Worm (Caenorhabditis elegans) whole organism, L2 larva: ENCODE results near the gene srt-29.
A peak's percentile ranks its signal among the peaks of the same experiment; 100 is the strongest.

Experiments used
- C34F6.9 ChIP-seq: fragments of 150-350 bp; optimal IDR thresholded peaks from 2 replicates; lab custom pipeline; 2014; ENCODE audit warnings: missing biosample characterization, missing genetic modification characterization
- F13H6.1 ChIP-seq: sonication (generic microtip); optimal IDR thresholded peaks from 2 replicates; lab custom pipeline; 2016; ENCODE audit warnings: missing genetic modification characterization, missing compliant biosample characterization
- R02D3.7 ChIP-seq: fragments of 150-350 bp; optimal IDR thresholded peaks from 2 replicates; lab custom pipeline; 2014; ENCODE audit warnings: missing biosample characterization, missing genetic modification characterization
- Y55F3AM.14 ChIP-seq: fragments of 200-800 bp; sonication (Bioruptor generic); optimal IDR thresholded peaks from 2 replicates; lab custom pipeline; 2018; ENCODE audit warnings: mild to moderate bottlenecking, missing genetic modification characterization, missing compliant biosample characterization
- alr-1 ChIP-seq: fragments of 150-350 bp; optimal IDR thresholded peaks from 2 replicates; lab custom pipeline; 2014; ENCODE audit warnings: missing biosample characterization, missing genetic modification characterization
- aly-2 ChIP-seq: fragments of 150-350 bp; optimal IDR thresholded peaks from 2 replicates; lab custom pipeline; 2014; ENCODE audit warnings: missing biosample characterization, missing genetic modification characterization
- blmp-1 ChIP-seq: sonication (generic microtip); optimal IDR thresholded peaks from 2 replicates; lab custom pipeline; 2017; ENCODE audit warnings: missing genetic modification characterization, mild to moderate bottlenecking, missing compliant biosample characterization, antibody characterized with exemption, moderate library complexity; ENCODE audit not compliant: insufficient read depth
- ceh-82 ChIP-seq: fragments of 150-350 bp; optimal IDR thresholded peaks from 2 replicates; lab custom pipeline; 2014; ENCODE audit warnings: missing biosample characterization, missing genetic modification characterization
- crh-2 ChIP-seq: sonication (generic microtip); optimal IDR thresholded peaks from 2 replicates; lab custom pipeline; 2017; ENCODE audit warnings: missing biosample characterization, missing genetic modification characterization
- dmd-4 ChIP-seq: sonication (generic microtip); optimal IDR thresholded peaks from 2 replicates; lab custom pipeline; 2017; ENCODE audit warnings: missing biosample characterization, missing genetic modification characterization
- egl-27 ChIP-seq: sonication (generic microtip); optimal IDR thresholded peaks from 3 replicates; lab custom pipeline; 2017; ENCODE audit warnings: missing biosample characterization, missing genetic modification reagents, missing genetic modification characterization
- elt-3 ChIP-seq: sonication (generic microtip); optimal IDR thresholded peaks from 2 replicates; lab custom pipeline; 2017; ENCODE audit warnings: missing biosample characterization, missing genetic modification characterization
- fos-1 ChIP-seq: fragments of 150-350 bp; optimal IDR thresholded peaks from 2 replicates; lab custom pipeline; 2014; ENCODE audit warnings: missing biosample characterization, missing genetic modification characterization
- gmeb-1 ChIP-seq: fragments of 150-350 bp; optimal IDR thresholded peaks from 2 replicates; lab custom pipeline; 2014; ENCODE audit warnings: missing biosample characterization, missing genetic modification characterization
- lin-13 ChIP-seq: fragments of 150-350 bp; optimal IDR thresholded peaks from 2 replicates; lab custom pipeline; 2014; ENCODE audit warnings: missing biosample characterization, missing genetic modification reagents, missing genetic modification characterization
- lin-39 ChIP-seq: fragments of 150-350 bp; optimal IDR thresholded peaks from 2 replicates; lab custom pipeline; 2014; ENCODE audit warnings: missing biosample characterization, missing genetic modification reagents, missing genetic modification characterization
- lsy-2 ChIP-seq, 2 experiments: fragments of 150-350 bp in 1 of 2; sonication (generic microtip) in 1 of 2; optimal IDR thresholded peaks; 2 replicates each; lab custom pipeline; 2014 to 2017; ENCODE audit warnings: missing biosample characterization in 2 of 2, missing genetic modification characterization in 2 of 2
- mdl-1 ChIP-seq, 2 experiments: fragments of 150-350 bp in 1 of 2; sonication (generic microtip) in 1 of 2; optimal IDR thresholded peaks; 2 replicates each; lab custom pipeline; 2017; ENCODE audit warnings: missing biosample characterization in 2 of 2, missing genetic modification characterization in 2 of 2
- nhr-11 ChIP-seq: fragments of 150-350 bp; optimal IDR thresholded peaks from 2 replicates; lab custom pipeline; 2014; ENCODE audit warnings: missing biosample characterization, missing genetic modification characterization
- nhr-12 ChIP-seq: fragments of 150-350 bp; optimal IDR thresholded peaks from 2 replicates; lab custom pipeline; 2014; ENCODE audit warnings: missing biosample characterization, missing genetic modification characterization
- nhr-129 ChIP-seq: fragments of 150-350 bp; optimal IDR thresholded peaks from 2 replicates; lab custom pipeline; 2014; ENCODE audit warnings: missing biosample characterization, missing genetic modification characterization
- nhr-21 ChIP-seq: fragments of 150-350 bp; optimal IDR thresholded peaks from 2 replicates; lab custom pipeline; 2014; ENCODE audit warnings: missing biosample characterization, missing genetic modification characterization
- nhr-23 ChIP-seq: fragments of 150-350 bp; optimal IDR thresholded peaks from 2 replicates; lab custom pipeline; 2014; ENCODE audit warnings: missing biosample characterization, missing genetic modification reagents, missing genetic modification characterization
- nhr-237 ChIP-seq: fragments of 150-350 bp; optimal IDR thresholded peaks from 2 replicates; lab custom pipeline; 2014; ENCODE audit warnings: missing biosample characterization, missing genetic modification characterization
- nhr-25 ChIP-seq: fragments of 150-350 bp; sonication (generic microtip); optimal IDR thresholded peaks from 3 replicates; lab custom pipeline; 2014; ENCODE audit warnings: missing biosample characterization, missing genetic modification characterization
- sem-4 ChIP-seq: fragments of 150-350 bp; optimal IDR thresholded peaks from 2 replicates; lab custom pipeline; 2014; ENCODE audit warnings: missing biosample characterization, missing genetic modification reagents, missing genetic modification characterization
- skn-1 ChIP-seq: sonication (generic microtip); optimal IDR thresholded peaks from 2 replicates; lab custom pipeline; 2017; ENCODE audit warnings: missing biosample characterization, missing genetic modification characterization
- sma-3 ChIP-seq: sonication (generic microtip); optimal IDR thresholded peaks from 2 replicates; lab custom pipeline; 2016; ENCODE audit warnings: missing genetic modification reagents, missing genetic modification characterization, missing compliant biosample characterization
- sma-9 ChIP-seq, 2 experiments: fragments of 150-350 bp in 1 of 2; sonication (generic microtip) in 1 of 2; optimal IDR thresholded peaks; 2 replicates each; lab custom pipeline; 2014 to 2016; ENCODE audit warnings: missing genetic modification characterization in 2 of 2, mild to moderate bottlenecking in 1 of 2, missing biosample characterization in 1 of 2, missing compliant biosample characterization in 1 of 2, missing genetic modification reagents in 1 of 2, moderate library complexity in 1 of 2
- snpc-4 ChIP-seq: fragments of 150-350 bp; optimal IDR thresholded peaks from 2 replicates; lab custom pipeline; 2014; ENCODE audit warnings: missing biosample characterization, missing genetic modification characterization
- unc-39 ChIP-seq: fragments of 150-350 bp; optimal IDR thresholded peaks from 2 replicates; lab custom pipeline; 2014; ENCODE audit warnings: missing biosample characterization, missing genetic modification characterization
- unc-55 ChIP-seq: fragments of 150-350 bp; sonication (generic microtip); optimal IDR thresholded peaks from 3 replicates; lab custom pipeline; 2014; ENCODE audit warnings: missing biosample characterization, missing genetic modification reagents, missing genetic modification characterization
- unc-62 ChIP-seq: fragments of 150-350 bp; optimal IDR thresholded peaks from 2 replicates; lab custom pipeline; 2014; ENCODE audit warnings: missing biosample characterization, missing genetic modification reagents, missing genetic modification characterization
- ztf-4 ChIP-seq: fragments of 150-350 bp; optimal IDR thresholded peaks from 2 replicates; lab custom pipeline; 2014; ENCODE audit warnings: missing biosample characterization, missing genetic modification characterization

Gene srt-29

DNA sequence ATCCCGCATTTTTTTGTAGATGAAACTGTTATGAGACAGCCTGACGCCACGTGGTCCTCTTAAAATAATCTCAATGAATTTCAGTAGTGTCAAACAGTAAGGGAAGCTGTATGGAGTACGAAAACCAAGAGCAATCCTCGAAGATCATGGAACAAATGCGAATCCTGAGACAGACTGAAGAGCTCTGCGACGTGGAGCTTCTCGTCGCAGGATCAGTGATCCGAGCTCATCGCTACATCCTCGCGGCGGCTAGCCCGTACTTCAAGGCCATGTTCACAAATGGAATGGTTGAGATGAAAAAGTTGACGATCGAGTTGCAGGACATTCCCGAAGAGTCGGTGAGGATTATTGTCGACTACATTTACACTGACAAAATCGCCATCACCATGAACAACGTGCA lies 34.7 kb downstream of the srt-29 start:
- no peak for TF ChIP-seq elt-3 (tag; lab: Kevin White, UChicago)
- TF ChIP-seq nhr-23: no peak
- no peak for TF ChIP-seq blmp-1 (tag; lab: Kevin White, UChicago)
- no peak for TF ChIP-seq nhr-21 (tag; lab: Kevin White, UChicago)

DNA sequence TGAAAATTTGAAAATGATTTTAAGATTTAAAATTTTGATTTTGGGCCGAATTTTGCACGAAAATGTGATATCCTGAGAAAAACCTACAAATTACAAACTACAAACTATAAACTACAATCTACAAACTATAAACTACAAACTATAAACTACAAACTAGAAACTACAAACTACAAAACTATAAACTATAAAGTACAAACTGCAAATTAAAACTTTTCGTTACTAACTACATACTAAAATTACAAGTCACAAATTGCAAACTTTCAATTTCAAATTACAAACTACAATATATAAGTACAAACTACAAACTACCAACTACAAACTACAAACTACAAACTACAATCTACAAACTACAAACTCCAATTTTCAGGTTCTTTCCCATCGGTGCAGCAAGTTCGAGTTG lies 35.4 kb downstream of the srt-29 start:
- TF ChIP-seq lsy-2 (tag; optimal IDR thresholded peaks at IDR 0.05; lab: Kevin White, UChicago): no peak
- no peak for TF ChIP-seq unc-62 (GFP tag; lab: Kevin White, UChicago)
- no peak for TF ChIP-seq F13H6.1 (tag; lab: Kevin White, UChicago)
- no peak for TF ChIP-seq unc-39 (tag; lab: Kevin White, UChicago)
- TF ChIP-seq sem-4 (tag; lab: Kevin White, UChicago): no peak
- TF ChIP-seq alr-1 (tag; lab: Kevin White, UChicago): no peak
- TF ChIP-seq sma-3 (GFP tag; lab: Kevin White, UChicago): no peak
- no peak for TF ChIP-seq lin-13 (GFP tag; lab: Kevin White, UChicago)
- TF ChIP-seq skn-1 (tag; lab: Kevin White, UChicago): no peak
- TF ChIP-seq nhr-21 (tag; lab: Kevin White, UChicago): no peak
- no peak for TF ChIP-seq ceh-82 (tag; lab: Kevin White, UChicago)
- TF ChIP-seq mdl-1 (tag; optimal IDR thresholded peaks at IDR 0.05; lab: Kevin White, UChicago): no peak
- no peak for TF ChIP-seq dmd-4
- TF ChIP-seq nhr-237 (tag; lab: Kevin White, UChicago): no peak
- TF ChIP-seq sma-9 (GFP tag; optimal IDR thresholded peaks at IDR 0.05; lab: Kevin White, UChicago): no peak
- no peak for TF ChIP-seq sma-9 (tag; optimal IDR thresholded peaks at IDR 0.05; lab: Kevin White, UChicago)
- TF ChIP-seq, all 48 proteins: peak for 0

DNA sequence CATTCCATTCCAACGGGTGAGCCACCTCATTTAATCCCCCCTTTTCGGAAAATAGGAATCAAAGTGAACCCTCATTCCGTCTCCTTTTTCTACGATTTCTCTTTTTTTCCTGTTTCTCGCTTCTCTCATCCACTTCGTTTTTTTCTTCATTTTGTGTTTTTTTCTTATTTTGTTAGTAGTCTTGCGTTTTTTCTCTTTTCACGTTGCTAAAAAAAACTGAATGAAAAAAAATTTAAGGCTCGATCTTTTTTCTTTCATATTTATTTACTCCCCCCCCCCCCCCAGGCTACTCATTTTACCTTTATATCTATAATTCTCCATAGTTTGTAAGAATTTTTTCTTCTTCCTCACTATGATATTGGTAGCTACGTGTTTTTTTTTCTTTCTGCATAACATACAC lies 41.3 kb downstream of the srt-29 start:
- no peak for TF ChIP-seq unc-39 (tag; lab: Kevin White, UChicago)
- TF ChIP-seq unc-55 (GFP tag; lab: Kevin White, UChicago): peak; percentile 28
- TF ChIP-seq ztf-4 (tag; lab: Kevin White, UChicago): no peak
- TF ChIP-seq, all 48 proteins: peak for 1

DNA sequence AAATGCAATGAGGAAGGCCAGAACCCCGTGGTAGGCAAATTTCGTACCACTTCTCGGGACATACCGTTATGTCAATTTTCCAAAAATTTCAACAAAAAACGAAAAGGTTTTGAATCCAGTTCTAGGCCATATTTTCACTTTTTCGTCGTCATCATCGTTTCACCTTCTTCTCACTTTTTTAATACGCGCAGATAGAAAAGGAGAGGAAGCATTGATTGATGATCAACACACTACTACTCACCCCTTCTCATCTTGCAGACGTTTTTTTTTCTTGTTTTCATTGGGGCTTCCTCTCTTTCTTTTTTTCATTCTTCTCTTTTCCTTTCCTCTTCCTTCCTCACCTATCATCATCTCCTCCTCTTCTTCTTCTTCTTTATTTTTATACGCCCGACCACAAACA lies 43.2 kb downstream of the srt-29 start:
- TF ChIP-seq aly-2 (tag; lab: Kevin White, UChicago): no peak
- TF ChIP-seq blmp-1 (tag; lab: Kevin White, UChicago): peak; percentile 90
- no peak for TF ChIP-seq dmd-4
- TF ChIP-seq nhr-25 (tag; lab: Kevin White, UChicago): peak; percentile 10

DNA sequence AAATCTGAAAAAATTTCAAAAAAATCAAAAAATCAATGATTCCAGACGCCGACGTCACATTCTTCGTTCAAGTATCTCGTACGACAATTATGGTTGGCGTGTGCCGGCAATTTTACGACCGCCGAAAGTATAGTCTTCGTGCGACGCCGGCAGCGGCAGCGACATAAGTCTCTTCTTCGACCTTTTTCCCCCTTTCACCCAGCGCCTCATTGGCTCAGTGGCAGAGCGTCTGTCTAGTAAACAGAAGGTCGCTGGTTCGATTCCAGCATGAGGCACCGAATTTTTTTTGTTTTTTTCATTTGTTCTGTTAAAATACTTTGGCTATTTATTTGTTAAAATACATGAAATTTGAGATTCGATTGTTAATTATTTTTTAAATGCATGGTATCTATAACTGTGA lies 45.1 kb downstream of the srt-29 start:
- TF ChIP-seq snpc-4 (no peak), unc-55 (GFP tag; lab: Kevin White, UChicago) (peak; percentile 15), dmd-4 (no peak), ztf-4 (tag; lab: Kevin White, UChicago) (no peak), Y55F3AM.14 (no peak), nhr-11 (tag; lab: Kevin White, UChicago) (no peak), nhr-12 (tag; lab: Kevin White, UChicago) (no peak), fos-1 (peak; percentile 17), egl-27 (tag; lab: Kevin White, UChicago) (no peak), nhr-237 (tag; lab: Kevin White, UChicago) (no peak), gmeb-1 (peak; percentile 18), ceh-82 (tag; lab: Kevin White, UChicago) (no peak), lin-39 (tag; lab: Kevin White, UChicago) (no peak), sma-9 (GFP tag; optimal IDR thresholded peaks at IDR 0.05; lab: Kevin White, UChicago) (peak; percentile 4), sma-9 (tag; optimal IDR thresholded peaks at IDR 0.05; lab: Kevin White, UChicago) (no peak), lsy-2 (tag; optimal IDR thresholded peaks at IDR 0.05; lab: Kevin White, UChicago) (peak in 1 of 2 experiments; percentile 41), nhr-129 (peak; percentile 57), C34F6.9 (tag; lab: Kevin White, UChicago) (peak; percentile 5), lin-13 (GFP tag; lab: Kevin White, UChicago) (peak; percentile 57), nhr-21 (tag; lab: Kevin White, UChicago) (no peak), R02D3.7 (tag; lab: Kevin White, UChicago) (no peak), crh-2 (tag; lab: Kevin White, UChicago) (peak; percentile 31), F13H6.1 (tag; lab: Kevin White, UChicago) (peak; percentile 30)
- TF ChIP-seq, all 48 proteins: peak for 10
